Worm (Caenorhabditis elegans) whole organism, L4/young adult: ENCODE measurements around the gene tat-2.

Experiments used
- W03F9.2 ChIP-seq: fragments of 150-350 bp; optimal IDR thresholded peaks from 2 replicates; lab custom pipeline; 2014; ENCODE audit warnings: missing biosample characterization, missing genetic modification characterization
- dao-5 ChIP-seq: sonication (generic microtip); optimal IDR thresholded peaks from 2 replicates; lab custom pipeline; 2016; ENCODE audit warnings: missing genotype, missing genetic modification characterization, moderate library complexity, missing compliant biosample characterization
- him-1 ChIP-seq: sonication (generic microtip); optimal IDR thresholded peaks from 2 replicates; lab custom pipeline; 2016; ENCODE audit warnings: missing genotype, missing genetic modification reagents, missing genetic modification characterization, missing compliant biosample characterization

- TF ChIP-seq him-1 (no peak), dao-5 (tag; lab: Kevin White, UChicago) (no peak), W03F9.2 (tag; lab: Kevin White, UChicago) (no peak)
These were observed 65.6 kb downstream of the tat-2 start for ce11 chrIV:4781123-4781522.
